Worm (Caenorhabditis elegans) whole organism, L1 larva: ENCODE results near the gene F53F4.16.
A peak's percentile ranks its signal among the peaks of the same experiment; 100 is the strongest.

Source experiments
- F16B12.6 ChIP-seq: fragments of 150-350 bp; optimal IDR thresholded peaks from 2 replicates; lab custom pipeline; 2014; ENCODE audit warnings: missing biosample characterization, missing genetic modification characterization
- aly-2 ChIP-seq: fragments of 150-350 bp; optimal IDR thresholded peaks from 2 replicates; lab custom pipeline; 2014; ENCODE audit warnings: missing biosample characterization, missing genetic modification characterization
- egl-13 ChIP-seq: sonication (generic microtip); optimal IDR thresholded peaks from 2 replicates; lab custom pipeline; 2016; ENCODE audit warnings: missing genotype, missing genetic modification reagents, missing genetic modification characterization, missing compliant biosample characterization
- egl-27 ChIP-seq, 2 experiments: fragments of 150-350 bp in 1 of 2; sonication (generic microtip); optimal IDR thresholded peaks; 3 replicates each; lab custom pipeline; 2017 to 2018; ENCODE audit warnings: missing biosample characterization in 2 of 2, missing genetic modification characterization in 2 of 2, missing genetic modification reagents in 2 of 2
- isw-1 ChIP-seq: fragments of 200-800 bp; sonication (Bioruptor generic); IDR thresholded peaks from 2 replicates; pipeline ENCODE4 v1.3.6; 2022; ENCODE audit warnings: missing genetic modification characterization, missing compliant biosample characterization
- lin-14 ChIP-seq: fragments of 200-800 bp; sonication (Bioruptor generic); optimal IDR thresholded peaks from 2 replicates; lab custom pipeline; 2018; ENCODE audit warnings: mild to moderate bottlenecking, missing genetic modification characterization, moderate library complexity, missing compliant biosample characterization
- lsy-2 ChIP-seq, 2 experiments: fragments of 150-350 bp; optimal IDR thresholded peaks; 2 replicates each; lab custom pipeline; 2014; ENCODE audit warnings: missing biosample characterization in 2 of 2, missing genetic modification characterization in 2 of 2
- nhr-28 ChIP-seq: fragments of 150-350 bp; optimal IDR thresholded peaks from 2 replicates; lab custom pipeline; 2014; ENCODE audit warnings: missing biosample characterization, missing genetic modification characterization
- nhr-90 ChIP-seq: sonication (generic microtip); optimal IDR thresholded peaks from 2 replicates; lab custom pipeline; 2016; ENCODE audit warnings: mild to moderate bottlenecking, missing genetic modification characterization, missing compliant biosample characterization; ENCODE audit not compliant: poor library complexity
- rnt-1 ChIP-seq: sonication (generic microtip); optimal IDR thresholded peaks from 2 replicates; lab custom pipeline; 2016; ENCODE audit warnings: mild to moderate bottlenecking, missing genetic modification characterization, moderate library complexity, missing compliant biosample characterization
- tbx-2 ChIP-seq: sonication (generic microtip); optimal IDR thresholded peaks from 2 replicates; lab custom pipeline; 2016; ENCODE audit warnings: missing genetic modification characterization, missing compliant biosample characterization
- unc-86 ChIP-seq: sonication (generic microtip); optimal IDR thresholded peaks from 2 replicates; lab custom pipeline; 2016; ENCODE audit warnings: missing genetic modification characterization, missing compliant biosample characterization
- unc-98 ChIP-seq: fragments of 200-800 bp; sonication (Bioruptor generic); IDR thresholded peaks from 2 replicates; pipeline ENCODE4 v1.3.6; 2022; ENCODE audit warnings: missing genetic modification characterization, missing compliant biosample characterization

- TF ChIP-seq egl-27 (tag; optimal IDR thresholded peaks at IDR 0.05; lab: Kevin White, UChicago) (no peak), unc-86 (no peak), lsy-2 (tag; optimal IDR thresholded peaks at IDR 0.05; lab: Kevin White, UChicago) (peak in 1 of 2 experiments; percentile 12), aly-2 (no peak), rnt-1 (tag; lab: Kevin White, UChicago) (no peak), lin-14 (peak; percentile 50), isw-1 (no peak), egl-13 (tag; lab: Kevin White, UChicago) (no peak), unc-98 (GFP tag; lab: Robert Waterston, UW) (no peak), tbx-2 (tag; lab: Kevin White, UChicago) (no peak), F16B12.6 (tag; lab: Kevin White, UChicago) (no peak), nhr-28 (no peak), nhr-90 (no peak)
Measured at ce11 chrV:13660660-13661325, 39.2 kb upstream of the F53F4.16 start, which contains the start of gene letm-1.
